Worm (Caenorhabditis elegans) whole organism, young adult: ENCODE measurements around the gene C55C3.8.

Experiments
- Y56A3A.18 ChIP-seq: fragments of 200-800 bp; sonication (Bioruptor generic); IDR thresholded peaks from 2 replicates; pipeline ENCODE4 v1.3.6; 2022; ENCODE audit warnings: missing genetic modification reagents, missing genetic modification characterization, missing compliant biosample characterization
- Y95B8A.8 ChIP-seq: fragments of 200-800 bp; sonication (Bioruptor generic); IDR thresholded peaks from 2 replicates; pipeline ENCODE4 v1.3.6; 2022; ENCODE audit warnings: missing genetic modification reagents, missing genetic modification characterization, missing compliant biosample characterization
- ama-1 ChIP-seq, 3 experiments: fragments of 150-350 bp in 1 of 3; sonication (generic microtip) in 2 of 3; optimal IDR thresholded peaks; 2 replicates each; lab custom pipeline; 2014 to 2018; ENCODE audit warnings: missing biosample characterization in 2 of 3, missing genetic modification characterization in 2 of 3, missing genetic modification reagents in 2 of 3
- egl-18 ChIP-seq: fragments of 200-800 bp; sonication (Bioruptor generic); IDR thresholded peaks from 2 replicates; pipeline ENCODE4 v1.3.6; 2022; ENCODE audit warnings: missing genetic modification reagents, missing genetic modification characterization, missing compliant biosample characterization
- mes-4 ChIP-seq: sonication (generic microtip); optimal IDR thresholded peaks from 2 replicates; lab custom pipeline; 2016; ENCODE audit warnings: missing genotype, missing genetic modification characterization, missing compliant biosample characterization
- pha-4 ChIP-seq: fragments of 150-350 bp; sonication (generic microtip); optimal IDR thresholded peaks from 2 replicates; lab custom pipeline; 2014; ENCODE audit warnings: missing biosample characterization, missing genetic modification reagents, missing genetic modification characterization
- rcor-1 ChIP-seq: fragments of 200-800 bp; sonication (Bioruptor generic); IDR thresholded peaks from 2 replicates; pipeline ENCODE4 v1.3.6; 2022; ENCODE audit warnings: missing genetic modification reagents, missing genetic modification characterization, missing compliant biosample characterization
- snpc-3.4 ChIP-seq: sonication (generic microtip); optimal IDR thresholded peaks from 2 replicates; lab custom pipeline; 2017; ENCODE audit warnings: missing genetic modification characterization, mild to moderate bottlenecking, missing compliant biosample characterization, antibody characterized with exemption, moderate library complexity, missing genotype, missing genetic modification reagents
- zfh-2 ChIP-seq: fragments of 200-800 bp; sonication (Bioruptor generic); conservative IDR thresholded peaks from 2 replicates; pipeline ENCODE4 v1.3.6; 2022; ENCODE audit warnings: missing genetic modification reagents, missing genetic modification characterization, missing compliant biosample characterization
- ztf-22 ChIP-seq: fragments of 200-800 bp; sonication (Bioruptor generic); optimal IDR thresholded peaks from 2 replicates; lab custom pipeline; 2018; ENCODE audit warnings: mild to moderate bottlenecking, missing genetic modification characterization, moderate library complexity, missing compliant biosample characterization

DNA sequence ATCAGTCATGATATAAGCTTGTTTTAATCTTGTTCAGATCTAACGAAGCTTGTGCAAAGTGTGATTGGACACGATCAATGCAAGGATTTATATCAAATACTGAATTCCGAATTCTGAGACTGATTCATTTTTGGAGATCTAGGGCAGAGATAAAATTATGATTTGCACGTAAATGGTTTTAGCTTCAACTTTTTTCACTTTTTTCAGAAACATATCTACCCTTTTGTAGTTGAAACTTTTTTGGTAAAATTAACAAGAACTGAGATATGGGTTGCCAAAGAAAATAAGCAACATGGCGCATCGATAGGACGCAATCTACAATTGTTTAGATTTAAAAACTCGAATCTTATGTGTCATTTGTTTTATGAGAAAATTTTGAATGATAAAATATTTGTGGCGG lies 12.8 kb upstream of the C55C3.8 start, which contains the start of gene C55C3.4:
- no peak for TF ChIP-seq mes-4 (tag; lab: Kevin White, UChicago)
- no peak for TF ChIP-seq rcor-1
- no peak for TF ChIP-seq egl-18
- no peak for TF ChIP-seq ama-1 (optimal IDR thresholded peaks at IDR 0.05; lab: Kevin White, UChicago)
- TF ChIP-seq ama-1 (GFP tag; optimal IDR thresholded peaks at IDR 0.05; lab: Kevin White, UChicago): no peak
- TF ChIP-seq Y56A3A.18 (GFP tag; lab: Robert Waterston, UW): no peak
- TF ChIP-seq ztf-22 (GFP tag; lab: Kevin White, UChicago): no peak
- TF ChIP-seq Y95B8A.8 (GFP tag; lab: Robert Waterston, UW): no peak
- TF ChIP-seq zfh-2 (GFP tag; lab: Robert Waterston, UW): no peak
- TF ChIP-seq snpc-3.4 (tag; lab: Kevin White, UChicago): no peak
- no peak for TF ChIP-seq pha-4 (tag; lab: Kevin White, UChicago)
